Worm (Caenorhabditis elegans) whole organism, dauer: ENCODE data around the gene hlh-12.

ENCODE experiments used
- unc-62 ChIP-seq: sonication (generic microtip); optimal IDR thresholded peaks from 2 replicates; lab custom pipeline; 2017; ENCODE audit warnings: missing biosample characterization, missing genetic modification reagents, missing genetic modification characterization

hlh-12 gene

ce11 chrIV:8496263-8496662 lies 17.0 kb upstream of the hlh-12 start, which contains the start of gene C28C12.12:
C28C12.12 (minus strand) TSS chrIV:8496363.
- TF ChIP-seq unc-62 (GFP tag; lab: Kevin White, UChicago), result no peak

ce11 chrIV:8492242-8492641 lies 13.0 kb upstream of the hlh-12 start, which contains the start of gene sru-7:
sru-7 (plus strand) TSS chrIV:8492542.
- TF ChIP-seq unc-62 (GFP tag; lab: Kevin White, UChicago), result no peak

- no peak for TF ChIP-seq unc-62 (GFP tag; lab: Kevin White, UChicago)
Measured at ce11 chrIV:8489915-8490314, 10.7 kb upstream of the hlh-12 start, which contains the start of gene srlf-2. srlf-2 (plus strand) TSS chrIV:8490215.

ce11 chrIV:8488043-8488442 lies 8.8 kb upstream of the hlh-12 start:
- no peak for TF ChIP-seq unc-62 (GFP tag; lab: Kevin White, UChicago)

ce11 chrIV:8487183-8487582 lies 7.9 kb upstream of the hlh-12 start, which contains the start of gene srlf-3:
srlf-3 (plus strand) TSS chrIV:8487483.
- no peak for TF ChIP-seq unc-62 (GFP tag; lab: Kevin White, UChicago)

ce11 chrIV:8481308-8481707 lies 2.1 kb upstream of the hlh-12 start, which contains the start of gene spp-8:
spp-8 (plus strand) TSS chrIV:8481664.
- TF ChIP-seq unc-62 (GFP tag; lab: Kevin White, UChicago), result no peak

- TF ChIP-seq unc-62 (GFP tag; lab: Kevin White, UChicago), result no peak
Measured at ce11 chrIV:8478516-8478915, 730 bp downstream of the hlh-12 start.

ce11 chrIV:8476880-8477279 lies 2.4 kb downstream of the hlh-12 start, which contains the start of gene spp-10:
spp-10 (plus strand) TSS chrIV:8477180.
- no peak for TF ChIP-seq unc-62 (GFP tag; lab: Kevin White, UChicago)

ce11 chrIV:8476166-8476565 lies 3.1 kb downstream of the hlh-12 start:
- no peak for TF ChIP-seq unc-62 (GFP tag; lab: Kevin White, UChicago)

ce11 chrIV:8475030-8475679 lies 4.1 kb downstream of the hlh-12 start:
- TF ChIP-seq unc-62 (GFP tag; lab: Kevin White, UChicago), result no peak

ce11 chrIV:8473756-8474155 lies 5.5 kb downstream of the hlh-12 start, which contains the start of gene C28C12.11:
C28C12.11 (plus strand) TSS chrIV:8474056.
- no peak for TF ChIP-seq unc-62 (GFP tag; lab: Kevin White, UChicago)

ce11 chrIV:8472493-8472892 lies 6.8 kb downstream of the hlh-12 start, which contains the start of gene oat-1:
oat-1 (minus strand) TSS chrIV:8472593.
- TF ChIP-seq unc-62 (GFP tag; lab: Kevin White, UChicago), result no peak

ce11 chrIV:8464187-8464586 lies 15.1 kb downstream of the hlh-12 start:
- TF ChIP-seq unc-62 (GFP tag; lab: Kevin White, UChicago), result no peak

ce11 chrIV:8463716-8464115 lies 15.5 kb downstream of the hlh-12 start, which contains the start of gene str-176:
str-176 (minus strand) TSS chrIV:8463816.
- no peak for TF ChIP-seq unc-62 (GFP tag; lab: Kevin White, UChicago)

ce11 chrIV:8463069-8463468 lies 16.2 kb downstream of the hlh-12 start:
- no peak for TF ChIP-seq unc-62 (GFP tag; lab: Kevin White, UChicago)

- TF ChIP-seq unc-62 (GFP tag; lab: Kevin White, UChicago), result no peak
Measured at ce11 chrIV:8462376-8462775, 16.9 kb downstream of the hlh-12 start.

- no peak for TF ChIP-seq unc-62 (GFP tag; lab: Kevin White, UChicago)
Measured at ce11 chrIV:8461177-8461576, 18.1 kb downstream of the hlh-12 start.
